Worm (Caenorhabditis elegans) whole organism, L1 larva: ENCODE measurements around the gene glna-1.
A peak's percentile ranks its signal among the peaks of the same experiment; 100 is the strongest.

ENCODE experiments used
- C04F5.9 ChIP-seq: sonication (generic microtip); optimal IDR thresholded peaks from 2 replicates; lab custom pipeline; 2016; ENCODE audit warnings: missing genetic modification characterization, missing compliant biosample characterization
- C34B4.2 ChIP-seq: sonication (generic microtip); optimal IDR thresholded peaks from 2 replicates; lab custom pipeline; 2017; ENCODE audit warnings: mild to moderate bottlenecking, missing genetic modification characterization, missing compliant biosample characterization
- Y116A8C.19 ChIP-seq: sonication (generic microtip); optimal IDR thresholded peaks from 2 replicates; lab custom pipeline; 2016; ENCODE audit warnings: missing compliant biosample characterization, missing genetic modification characterization, borderline replicate concordance
- ama-1 ChIP-seq: fragments of 150-350 bp; optimal IDR thresholded peaks from 2 replicates; lab custom pipeline; 2014
- blmp-1 ChIP-seq: fragments of 150-350 bp; optimal IDR thresholded peaks from 2 replicates; lab custom pipeline; 2014; ENCODE audit warnings: missing biosample characterization, missing genetic modification characterization
- ceh-8 ChIP-seq: fragments of 200-800 bp; sonication (Bioruptor generic); optimal IDR thresholded peaks from 2 replicates; lab custom pipeline; 2018; ENCODE audit warnings: mild to moderate bottlenecking, missing genetic modification characterization, moderate library complexity, missing compliant biosample characterization
- dpl-1 ChIP-seq, 3 experiments: fragments of 150-350 bp in 2 of 3; sonication (generic microtip) in 1 of 3; optimal IDR thresholded peaks; 2 replicates each; lab custom pipeline; 2014 to 2017; ENCODE audit warnings: missing biosample characterization in 3 of 3, missing genetic modification characterization in 3 of 3, missing genetic modification reagents in 3 of 3
- efl-1 ChIP-seq, 4 experiments: fragments of 150-350 bp; optimal IDR thresholded peaks in 3 of 4; peaks in 1 of 4; 1 replicate in 1 of 4; 2 replicates in 3 of 4; lab custom pipeline; 2014; ENCODE audit warnings: missing biosample characterization in 2 of 4, missing genetic modification characterization in 2 of 4, missing genetic modification reagents in 2 of 4
- egl-27 ChIP-seq, 2 experiments: fragments of 150-350 bp in 1 of 2; sonication (generic microtip); optimal IDR thresholded peaks; 3 replicates each; lab custom pipeline; 2017 to 2018; ENCODE audit warnings: missing biosample characterization in 2 of 2, missing genetic modification characterization in 2 of 2, missing genetic modification reagents in 2 of 2
- elt-3 ChIP-seq, 6 experiments: fragments of 150-350 bp in 1 of 6; sonication (generic microtip); optimal IDR thresholded peaks; 2 replicates each; lab custom pipeline; 2017 to 2018; ENCODE audit warnings: missing biosample characterization in 6 of 6, missing genetic modification characterization in 6 of 6, inconsistent platforms in 1 of 6
- fkh-10 ChIP-seq: sonication (generic microtip); optimal IDR thresholded peaks from 2 replicates; lab custom pipeline; 2017; ENCODE audit warnings: missing biosample characterization, missing genetic modification reagents, missing genetic modification characterization
- grh-1 ChIP-seq: fragments of 200-800 bp; sonication (Bioruptor generic); IDR thresholded peaks from 2 replicates; pipeline ENCODE4 v1.3.6; 2022; ENCODE audit warnings: missing genetic modification reagents, missing genetic modification characterization, missing compliant biosample characterization
- hlh-4 ChIP-seq: sonication (generic microtip); optimal IDR thresholded peaks from 2 replicates; lab custom pipeline; 2016; ENCODE audit warnings: mild to moderate bottlenecking, missing genetic modification characterization, missing compliant biosample characterization
- hpl-2 ChIP-seq: fragments of 150-350 bp; optimal IDR thresholded peaks from 2 replicates; lab custom pipeline; 2014; ENCODE audit warnings: missing biosample characterization, missing genetic modification reagents, missing genetic modification characterization
- irx-1 ChIP-seq: sonication (generic microtip); optimal IDR thresholded peaks from 2 replicates; lab custom pipeline; 2016; ENCODE audit warnings: missing genetic modification characterization, missing compliant biosample characterization
- lin-13 ChIP-seq: fragments of 150-350 bp; optimal IDR thresholded peaks from 2 replicates; lab custom pipeline; 2014; ENCODE audit warnings: missing biosample characterization, missing genetic modification reagents, missing genetic modification characterization
- lin-15B ChIP-seq: fragments of 150-350 bp; sonication (generic microtip); optimal IDR thresholded peaks from 3 replicates; lab custom pipeline; 2014; ENCODE audit warnings: missing biosample characterization, missing genetic modification characterization
- lin-35 ChIP-seq, 2 experiments: fragments of 150-350 bp; optimal IDR thresholded peaks; 2 replicates each; lab custom pipeline; 2014; ENCODE audit warnings: missing biosample characterization in 2 of 2, missing genetic modification characterization in 2 of 2, missing genetic modification reagents in 2 of 2
- lir-3 ChIP-seq: sonication (generic microtip); optimal IDR thresholded peaks from 2 replicates; lab custom pipeline; 2016; ENCODE audit warnings: mild to moderate bottlenecking, missing genetic modification characterization, moderate library complexity, missing compliant biosample characterization; ENCODE audit not compliant: poor library complexity
- mep-1 ChIP-seq: fragments of 150-350 bp; optimal IDR thresholded peaks from 2 replicates; lab custom pipeline; 2014; ENCODE audit warnings: missing biosample characterization, missing genetic modification characterization
- nhr-11 ChIP-seq: fragments of 150-350 bp; optimal IDR thresholded peaks from 2 replicates; lab custom pipeline; 2014; ENCODE audit warnings: missing biosample characterization, missing genetic modification characterization
- nhr-20 ChIP-seq: sonication (generic microtip); optimal IDR thresholded peaks from 2 replicates; lab custom pipeline; 2016; ENCODE audit warnings: mild to moderate bottlenecking, missing genetic modification characterization, missing compliant biosample characterization
- nhr-47 ChIP-seq: sonication (generic microtip); optimal IDR thresholded peaks from 2 replicates; lab custom pipeline; 2016; ENCODE audit warnings: mild to moderate bottlenecking, missing genetic modification characterization, moderate library complexity, missing compliant biosample characterization
- nhr-71 ChIP-seq: sonication (generic microtip); optimal IDR thresholded peaks from 2 replicates; lab custom pipeline; 2016; ENCODE audit warnings: mild to moderate bottlenecking, missing genetic modification characterization, moderate library complexity, missing compliant biosample characterization
- nhr-85 ChIP-seq: sonication (generic microtip); peaks from one replicate; lab custom pipeline; 2016; ENCODE audit warnings: missing genetic modification characterization, inconsistent platforms, missing compliant biosample characterization
- nhr-90 ChIP-seq: sonication (generic microtip); optimal IDR thresholded peaks from 2 replicates; lab custom pipeline; 2016; ENCODE audit warnings: mild to moderate bottlenecking, missing genetic modification characterization, missing compliant biosample characterization; ENCODE audit not compliant: poor library complexity
- pax-3 ChIP-seq: fragments of 200-800 bp; sonication (Bioruptor generic); optimal IDR thresholded peaks from 2 replicates; lab custom pipeline; 2018; ENCODE audit warnings: mild to moderate bottlenecking, missing genetic modification characterization, moderate library complexity, missing compliant biosample characterization
- pqm-1 ChIP-seq: sonication (generic microtip); optimal IDR thresholded peaks from 3 replicates; lab custom pipeline; 2017; ENCODE audit warnings: missing biosample characterization, missing genetic modification characterization
- rnt-1 ChIP-seq: sonication (generic microtip); optimal IDR thresholded peaks from 2 replicates; lab custom pipeline; 2016; ENCODE audit warnings: mild to moderate bottlenecking, missing genetic modification characterization, moderate library complexity, missing compliant biosample characterization
- snpc-4 ChIP-seq: fragments of 150-350 bp; optimal IDR thresholded peaks from 2 replicates; lab custom pipeline; 2014; ENCODE audit warnings: missing biosample characterization, missing genetic modification characterization
- snu-23 ChIP-seq: sonication (generic microtip); optimal IDR thresholded peaks from 2 replicates; lab custom pipeline; 2016; ENCODE audit warnings: missing genetic modification characterization, missing compliant biosample characterization
- sox-4 ChIP-seq: sonication (generic microtip); optimal IDR thresholded peaks from 2 replicates; lab custom pipeline; 2016; ENCODE audit warnings: missing genetic modification characterization, missing compliant biosample characterization
- tbx-2 ChIP-seq: sonication (generic microtip); optimal IDR thresholded peaks from 2 replicates; lab custom pipeline; 2016; ENCODE audit warnings: missing genetic modification characterization, missing compliant biosample characterization
- unc-130 ChIP-seq: fragments of 150-350 bp; optimal IDR thresholded peaks from 2 replicates; lab custom pipeline; 2017; ENCODE audit warnings: missing biosample characterization, missing genetic modification characterization, inconsistent platforms
- xbp-1 ChIP-seq: sonication (generic microtip); optimal IDR thresholded peaks from 2 replicates; lab custom pipeline; 2016; ENCODE audit warnings: missing genetic modification characterization, missing compliant biosample characterization
- zag-1 ChIP-seq: fragments of 150-350 bp; optimal IDR thresholded peaks from 2 replicates; lab custom pipeline; 2014; ENCODE audit warnings: missing biosample characterization, missing genetic modification characterization
- ztf-4 ChIP-seq: fragments of 150-350 bp; optimal IDR thresholded peaks from 2 replicates; lab custom pipeline; 2014; ENCODE audit warnings: missing biosample characterization, missing genetic modification characterization

The glna-1 gene

DNA sequence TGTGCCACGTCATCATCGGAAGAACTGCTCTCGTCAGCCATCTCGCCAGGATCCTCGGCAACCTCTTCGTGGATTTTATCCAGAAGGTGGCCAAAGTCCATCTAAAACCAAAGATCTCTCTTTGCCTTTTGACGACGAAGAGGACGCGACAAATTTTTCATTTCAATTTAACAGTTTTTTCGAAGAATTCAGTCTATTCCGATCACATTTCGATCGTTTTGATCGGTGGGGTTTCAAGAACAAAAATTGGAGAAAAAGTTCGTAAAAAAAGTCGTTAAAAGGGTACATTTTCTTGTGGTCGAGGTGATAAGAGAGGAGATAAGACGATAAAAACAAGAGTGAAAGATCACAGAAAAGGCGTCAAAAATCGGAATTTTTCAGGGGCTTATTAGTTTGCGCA lies at the start of gene glna-1:
TSS of gene glna-1 (minus strand) at position 101 of the 400 bp plus-strand sequence.
- TF ChIP-seq sox-4 (no peak), lin-15B (tag; lab: Kevin White, UChicago) (no peak), snu-23 (no peak), pqm-1 (tag; lab: Kevin White, UChicago) (no peak), irx-1 (tag; lab: Kevin White, UChicago) (no peak), nhr-47 (tag; lab: Kevin White, UChicago) (peak; percentile 2), nhr-11 (tag; lab: Kevin White, UChicago) (no peak), blmp-1 (peak; percentile 41), C34B4.2 (tag; lab: Kevin White, UChicago) (no peak), elt-3 (tag; optimal IDR thresholded peaks at IDR 0.05; lab: Kevin White, UChicago) (peak in 1 of 6 experiments; percentile 30)

ce11 chrII:14779851-14780250 lies 46.5 kb upstream of the glna-1 start:
- TF ChIP-seq ama-1 (lab: Kevin White, UChicago): no peak
- no peak for TF ChIP-seq irx-1 (tag; lab: Kevin White, UChicago)
- no peak for TF ChIP-seq efl-1 (optimal IDR thresholded peaks at IDR 0.05; lab: Kevin White, UChicago)
- TF ChIP-seq efl-1 (GFP tag; optimal IDR thresholded peaks at IDR 0.05 in 1 of 2; lab: Kevin White, UChicago): peak in 1 of 2 experiments; percentile 64
- TF ChIP-seq, all 84 proteins: peak for 1

DNA sequence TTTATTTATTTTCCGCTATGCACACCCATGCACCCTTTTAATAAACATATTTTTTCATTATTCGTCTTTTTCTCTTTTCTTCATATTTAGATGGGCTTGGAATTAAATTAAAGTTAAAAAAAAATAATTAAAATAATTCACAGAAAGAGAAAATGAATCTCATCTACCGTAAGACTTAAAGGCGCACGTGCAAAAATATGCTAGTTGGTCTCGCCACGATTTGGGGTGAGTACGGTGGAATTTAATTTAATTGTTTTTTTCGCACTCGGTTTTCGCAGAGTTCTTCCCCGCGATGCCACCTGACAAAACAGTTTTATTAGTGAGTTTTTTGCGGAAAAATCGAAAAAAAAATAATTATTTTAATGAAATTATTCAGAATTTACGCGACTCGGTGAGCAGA lies 44.8 kb upstream of the glna-1 start, which contains the start of gene Y54E2A.8:
TSS of gene Y54E2A.8 (plus strand) at position 254 of the 400 bp plus-strand sequence.
- TF ChIP-seq lir-3 (no peak), unc-130 (tag; lab: Kevin White, UChicago) (no peak)

ce11 chrII:14772956-14773788 lies 39.8 kb upstream of the glna-1 start, which contains the start of gene Y54E2A.7:
Y54E2A.7 (minus strand) TSS chrII:14773006.
- no peak for TF ChIP-seq ama-1 (lab: Kevin White, UChicago)
- no peak for TF ChIP-seq mep-1 (tag; lab: Kevin White, UChicago)
- TF ChIP-seq unc-130 (tag; lab: Kevin White, UChicago): no peak
- no peak for TF ChIP-seq nhr-90 (tag; lab: Kevin White, UChicago)
- TF ChIP-seq lin-35 (GFP tag; optimal IDR thresholded peaks at IDR 0.05; lab: Kevin White, UChicago): no peak
- no peak for TF ChIP-seq nhr-85 (tag; lab: Kevin White, UChicago)
- no peak for TF ChIP-seq grh-1
- TF ChIP-seq nhr-20 (tag; lab: Kevin White, UChicago): no peak
- TF ChIP-seq lin-13 (GFP tag; lab: Kevin White, UChicago): no peak
- TF ChIP-seq hpl-2: no peak
- TF ChIP-seq nhr-47 (tag; lab: Kevin White, UChicago): no peak
- no peak for TF ChIP-seq snpc-4 (tag; lab: Kevin White, UChicago)
- TF ChIP-seq ceh-8 (GFP tag; lab: Kevin White, UChicago): no peak
- TF ChIP-seq xbp-1: no peak
- TF ChIP-seq rnt-1 (tag; lab: Kevin White, UChicago): no peak
- TF ChIP-seq, all 84 proteins: peak for 0

DNA sequence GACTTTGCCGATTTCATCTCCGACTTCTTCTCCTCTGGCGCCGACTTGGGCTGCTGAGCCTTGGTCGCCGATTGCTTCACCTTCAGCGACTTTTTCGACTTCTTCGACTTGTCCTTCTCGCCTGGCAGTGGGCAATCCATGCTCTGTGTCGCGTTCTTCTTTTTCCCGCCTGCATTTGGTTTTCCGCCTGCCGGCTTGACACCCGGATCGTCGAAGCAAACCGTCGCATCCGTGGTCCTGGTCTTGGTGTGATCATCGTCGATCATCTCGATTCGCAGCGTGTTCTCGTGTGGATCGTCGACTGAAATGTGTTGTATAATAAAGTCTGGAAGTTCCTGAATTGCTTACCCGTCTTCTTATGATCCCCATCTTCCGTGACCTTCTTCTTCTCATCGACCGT lies 38.8 kb upstream of the glna-1 start:
- no peak for TF ChIP-seq tbx-2 (tag; lab: Kevin White, UChicago)
- no peak for TF ChIP-seq hlh-4
- TF ChIP-seq lir-3: no peak
- no peak for TF ChIP-seq pax-3 (tag; lab: Kevin White, UChicago)
- no peak for TF ChIP-seq mep-1 (tag; lab: Kevin White, UChicago)
- TF ChIP-seq nhr-85 (tag; lab: Kevin White, UChicago): no peak
- TF ChIP-seq zag-1 (tag; lab: Kevin White, UChicago): no peak
- TF ChIP-seq rnt-1 (tag; lab: Kevin White, UChicago): no peak
- no peak for TF ChIP-seq hpl-2
- TF ChIP-seq irx-1 (tag; lab: Kevin White, UChicago): no peak
- TF ChIP-seq nhr-71: no peak
- TF ChIP-seq fkh-10 (GFP tag; lab: Kevin White, UChicago): no peak
- no peak for TF ChIP-seq C04F5.9
- no peak for TF ChIP-seq lin-15B (tag; lab: Kevin White, UChicago)
- no peak for TF ChIP-seq dpl-1 (GFP tag; optimal IDR thresholded peaks at IDR 0.05; lab: Kevin White, UChicago)
- TF ChIP-seq nhr-20 (tag; lab: Kevin White, UChicago): no peak
- TF ChIP-seq egl-27 (tag; optimal IDR thresholded peaks at IDR 0.05; lab: Kevin White, UChicago): no peak
- no peak for TF ChIP-seq lin-35 (GFP tag; optimal IDR thresholded peaks at IDR 0.05; lab: Kevin White, UChicago)
- TF ChIP-seq Y116A8C.19 (tag; lab: Kevin White, UChicago): no peak
- TF ChIP-seq ztf-4: no peak
